Worm (Caenorhabditis elegans) whole organism, young adult: ENCODE measurements around the gene sre-52.

ENCODE experiments used
- Y67H2A.10 ChIP-seq: fragments of 200-800 bp; sonication (Bioruptor generic); conservative IDR thresholded peaks from 2 replicates; pipeline ENCODE4 v1.3.6; 2022; ENCODE audit warnings: missing genetic modification reagents, missing genetic modification characterization, missing compliant biosample characterization
- dpff-1 ChIP-seq: sonication (generic microtip); optimal IDR thresholded peaks from 2 replicates; lab custom pipeline; 2017; ENCODE audit warnings: mild to moderate bottlenecking, missing genetic modification characterization, missing compliant biosample characterization
- dpl-1 ChIP-seq: fragments of 150-350 bp; optimal IDR thresholded peaks from 2 replicates; lab custom pipeline; 2014; ENCODE audit warnings: missing biosample characterization, missing genetic modification reagents, missing genetic modification characterization
- egrh-3 ChIP-seq: fragments of 200-800 bp; sonication (Bioruptor generic); IDR thresholded peaks from 2 replicates; pipeline ENCODE4 v1.3.6; 2022; ENCODE audit warnings: missing genetic modification reagents, missing genetic modification characterization, missing compliant biosample characterization
- ekl-4 ChIP-seq: fragments of 200-800 bp; sonication (Bioruptor generic); IDR thresholded peaks from 2 replicates; pipeline ENCODE4 v1.3.6; 2022; ENCODE audit warnings: missing genetic modification reagents, missing genetic modification characterization, missing compliant biosample characterization
- hrde-1 ChIP-seq: sonication (generic microtip); optimal IDR thresholded peaks from 2 replicates; lab custom pipeline; 2016; ENCODE audit warnings: missing genetic modification characterization, mild to moderate bottlenecking, missing compliant biosample characterization, moderate library complexity, missing genotype, missing genetic modification reagents, borderline replicate concordance
- mxl-1 ChIP-seq: sonication (generic microtip); optimal IDR thresholded peaks from 2 replicates; lab custom pipeline; 2016; ENCODE audit warnings: missing genetic modification characterization, missing compliant biosample characterization
- pha-4 ChIP-seq: fragments of 150-350 bp; sonication (generic microtip); optimal IDR thresholded peaks from 2 replicates; lab custom pipeline; 2014; ENCODE audit warnings: missing biosample characterization, missing genetic modification reagents, missing genetic modification characterization

- TF ChIP-seq egrh-3 (GFP tag; lab: Robert Waterston, UW), result no peak
- no peak for TF ChIP-seq mxl-1 (tag; lab: Kevin White, UChicago)
- TF ChIP-seq Y67H2A.10 (GFP tag; lab: Robert Waterston, UW), result no peak
- TF ChIP-seq dpl-1, result no peak
- TF ChIP-seq dpff-1 (tag; lab: Kevin White, UChicago), result no peak
- no peak for TF ChIP-seq pha-4 (tag; lab: Kevin White, UChicago)
- no peak for TF ChIP-seq ekl-4 (GFP tag; lab: Robert Waterston, UW)
- TF ChIP-seq hrde-1 (tag; lab: Kevin White, UChicago), result no peak
Observed at ce11 chrII:12373921-12374320, 38.4 kb downstream of the sre-52 start.
